Fruit fly (Drosophila melanogaster) whole organism, prepupa: Measurements from ENCODE around the gene temp.

Experiments used
- Blimp-1 ChIP-seq: fragments of 200-800 bp; sonication (Bioruptor generic); optimal IDR thresholded peaks from 3 replicates; lab custom pipeline; 2017; ENCODE audit warnings: missing biosample characterization, missing genetic modification characterization, mild to moderate bottlenecking, moderate library complexity, missing genetic modification reagents
- CG11762 ChIP-seq: fragments of 200-800 bp; sonication (Bioruptor generic); optimal IDR thresholded peaks from 3 replicates; lab custom pipeline; 2016; ENCODE audit warnings: missing biosample characterization, missing genetic modification characterization; ENCODE audit not compliant: insufficient read depth
- CG15336 ChIP-seq: fragments of 200-800 bp; sonication (Bioruptor generic); IDR thresholded peaks from 2 replicates; pipeline ENCODE4 v1.3.6; 2022; ENCODE audit warnings: missing biosample characterization, missing genetic modification characterization
- CG1621 ChIP-seq: fragments of 200-800 bp; sonication (Bioruptor generic); optimal IDR thresholded peaks from 3 replicates; lab custom pipeline; 2018; ENCODE audit warnings: missing biosample characterization, mild to moderate bottlenecking, missing genetic modification characterization
- CG16779 ChIP-seq: fragments of 200-800 bp; sonication (Bioruptor generic); optimal IDR thresholded peaks from 3 replicates; lab custom pipeline; 2017; ENCODE audit warnings: missing biosample characterization, mild to moderate bottlenecking, missing genetic modification characterization
- CG3032 ChIP-seq: fragments of 200-800 bp; optimal IDR thresholded peaks from 2 replicates; lab custom pipeline; 2019; ENCODE audit warnings: missing biosample characterization, mild to moderate bottlenecking, missing genetic modification characterization, moderate library complexity
- CG31627 ChIP-seq: fragments of 200-800 bp; sonication (Bioruptor generic); optimal IDR thresholded peaks from 3 replicates; lab custom pipeline; 2016; ENCODE audit warnings: missing biosample characterization, missing genetic modification characterization
- CG32006 ChIP-seq: fragments of 200-800 bp; sonication (Bioruptor generic); optimal IDR thresholded peaks from 3 replicates; lab custom pipeline; 2017; ENCODE audit warnings: missing biosample characterization, mild to moderate bottlenecking, missing genetic modification characterization
- CG4318 ChIP-seq: fragments of 200-800 bp; sonication (Bioruptor generic); optimal IDR thresholded peaks from 3 replicates; lab custom pipeline; 2017; ENCODE audit warnings: missing biosample characterization, mild to moderate bottlenecking, missing genetic modification characterization
- CG6163 ChIP-seq: fragments of 200-800 bp; sonication (Bioruptor generic); IDR thresholded peaks from 3 replicates; pipeline ENCODE4 v1.3.6; 2022; ENCODE audit warnings: missing biosample characterization, missing genetic modification characterization
- CG6792 ChIP-seq: fragments of 200-800 bp; sonication (Bioruptor generic); optimal IDR thresholded peaks from 3 replicates; lab custom pipeline; 2016; ENCODE audit warnings: missing biosample characterization, missing genetic modification characterization
- CG6808 ChIP-seq: fragments of 200-800 bp; sonication (Bioruptor generic); optimal IDR thresholded peaks from 3 replicates; lab custom pipeline; 2017; ENCODE audit warnings: missing biosample characterization, missing genetic modification characterization, mild to moderate bottlenecking, moderate library complexity, missing genetic modification reagents
- CG7368 ChIP-seq: fragments of 200-800 bp; sonication (Bioruptor generic); optimal IDR thresholded peaks from 3 replicates; lab custom pipeline; 2016; ENCODE audit warnings: missing biosample characterization, missing genetic modification characterization
- CG8119 ChIP-seq: fragments of 200-800 bp; sonication (Bioruptor generic); IDR thresholded peaks from 3 replicates; pipeline ENCODE4 v1.3.6; 2022; ENCODE audit warnings: missing biosample characterization, missing genetic modification characterization
- CG8319 ChIP-seq: fragments of 200-800 bp; sonication (Bioruptor generic); optimal IDR thresholded peaks from 3 replicates; lab custom pipeline; 2016; ENCODE audit warnings: missing biosample characterization, missing genetic modification characterization
- CG8632 ChIP-seq: fragments of 200-800 bp; sonication (Bioruptor generic); optimal IDR thresholded peaks from 3 replicates; lab custom pipeline; 2016; ENCODE audit warnings: missing biosample characterization, missing genetic modification characterization
- CG9139 ChIP-seq: fragments of 200-800 bp; sonication (Bioruptor generic); optimal IDR thresholded peaks from 3 replicates; lab custom pipeline; 2017; ENCODE audit warnings: missing biosample characterization, mild to moderate bottlenecking, missing genetic modification characterization
- Eip78C ChIP-seq: fragments of 200-800 bp; sonication (Bioruptor generic); peaks from one replicate; lab custom pipeline; 2016; ENCODE audit warnings: missing biosample characterization, missing genetic modification characterization
- Ets96B ChIP-seq: fragments of 200-800 bp; optimal IDR thresholded peaks from 2 replicates; lab custom pipeline; 2019; ENCODE audit warnings: missing biosample characterization, mild to moderate bottlenecking, missing genetic modification characterization, moderate library complexity
- Gug ChIP-seq: fragments of 200-800 bp; sonication (Bioruptor generic); IDR thresholded peaks from 2 replicates; pipeline ENCODE4 v1.3.6; 2022; ENCODE audit warnings: missing biosample characterization, missing genetic modification characterization
- Hr38 ChIP-seq: sonication (Bioruptor generic); optimal IDR thresholded peaks from 2 replicates; lab custom pipeline; 2016; ENCODE audit warnings: missing biosample characterization, missing genetic modification characterization
- Hr4 ChIP-seq: fragments of 200-800 bp; sonication (Bioruptor generic); optimal IDR thresholded peaks from 3 replicates; lab custom pipeline; 2016; ENCODE audit warnings: missing biosample characterization, missing genetic modification characterization
- Lpt ChIP-seq: fragments of 200-800 bp; sonication (Bioruptor generic); optimal IDR thresholded peaks from 3 replicates; lab custom pipeline; 2016; ENCODE audit warnings: missing biosample characterization, missing genetic modification characterization
- OdsH ChIP-seq: fragments of 200-800 bp; sonication (Bioruptor generic); optimal IDR thresholded peaks from 3 replicates; lab custom pipeline; 2016; ENCODE audit warnings: missing biosample characterization, missing genetic modification characterization
- Sox14 ChIP-seq: fragments of 200-800 bp; sonication (Bioruptor generic); optimal IDR thresholded peaks from 3 replicates; lab custom pipeline; 2016; ENCODE audit warnings: missing biosample characterization, missing genetic modification characterization
- Sox15 ChIP-seq: fragments of 200-800 bp; sonication (Bioruptor generic); optimal IDR thresholded peaks from 3 replicates; lab custom pipeline; 2016; ENCODE audit warnings: missing biosample characterization, missing genetic modification characterization
- achi ChIP-seq: fragments of 200-800 bp; sonication (Bioruptor generic); optimal IDR thresholded peaks from 3 replicates; lab custom pipeline; 2016; ENCODE audit warnings: missing biosample characterization, missing genetic modification characterization
- acj6 ChIP-seq: fragments of 200-800 bp; sonication (Bioruptor generic); optimal IDR thresholded peaks from 3 replicates; lab custom pipeline; 2016; ENCODE audit warnings: missing biosample characterization, missing genetic modification characterization
- cyc ChIP-seq: fragments of 200-800 bp; sonication (Bioruptor generic); optimal IDR thresholded peaks from 3 replicates; lab custom pipeline; 2016; ENCODE audit warnings: missing biosample characterization, missing genetic modification characterization
- dac ChIP-seq: fragments of 200-800 bp; sonication (Bioruptor generic); optimal IDR thresholded peaks from 2 replicates; lab custom pipeline; 2017; ENCODE audit warnings: missing biosample characterization, mild to moderate bottlenecking, missing genetic modification characterization
- eg ChIP-seq: fragments of 200-800 bp; sonication (Bioruptor generic); IDR thresholded peaks from 3 replicates; pipeline ENCODE4 v1.3.6; 2022; ENCODE audit warnings: missing biosample characterization, missing genetic modification characterization
- esn ChIP-seq: fragments of 200-800 bp; sonication (Bioruptor generic); optimal IDR thresholded peaks from 2 replicates; lab custom pipeline; 2016; ENCODE audit warnings: missing biosample characterization, mild to moderate bottlenecking, missing genetic modification characterization, moderate library complexity
- fd59A ChIP-seq: fragments of 200-800 bp; sonication (Bioruptor generic); optimal IDR thresholded peaks from 2 replicates; lab custom pipeline; 2017; ENCODE audit warnings: missing biosample characterization, mild to moderate bottlenecking, missing genetic modification characterization, missing genetic modification reagents
- fkh ChIP-seq: fragments of 200-800 bp; sonication (Bioruptor generic); optimal IDR thresholded peaks from 3 replicates; lab custom pipeline; 2017; ENCODE audit warnings: missing biosample characterization, mild to moderate bottlenecking, missing genetic modification characterization, moderate library complexity
- net ChIP-seq: fragments of 200-800 bp; sonication (Bioruptor generic); optimal IDR thresholded peaks from 3 replicates; lab custom pipeline; 2016; ENCODE audit warnings: missing biosample characterization, missing genetic modification characterization
- pdm3 ChIP-seq: fragments of 200-800 bp; sonication (Bioruptor generic); optimal IDR thresholded peaks from 3 replicates; lab custom pipeline; 2016; ENCODE audit warnings: missing biosample characterization, missing genetic modification characterization
- salr ChIP-seq, 2 experiments: fragments of 200-800 bp; sonication (Bioruptor generic); optimal IDR thresholded peaks; 3 replicates each; lab custom pipeline; 2016 to 2018; ENCODE audit warnings: missing biosample characterization in 2 of 2, missing genetic modification characterization in 2 of 2, mild to moderate bottlenecking in 1 of 2
- spab ChIP-seq: fragments of 200-800 bp; sonication (Bioruptor generic); optimal IDR thresholded peaks from 2 replicates; lab custom pipeline; 2017; ENCODE audit warnings: missing biosample characterization, mild to moderate bottlenecking, missing genetic modification characterization, missing genetic modification reagents
- ss ChIP-seq, 2 experiments: fragments of 200-800 bp; sonication (Bioruptor generic); optimal IDR thresholded peaks; 2 replicates in 1 of 2; 3 replicates in 1 of 2; lab custom pipeline; 2017 to 2018; ENCODE audit warnings: mild to moderate bottlenecking in 2 of 2, missing biosample characterization in 2 of 2, missing genetic modification characterization in 2 of 2, moderate library complexity in 1 of 2
- svp ChIP-seq: fragments of 200-800 bp; sonication (Bioruptor generic); peaks from one replicate; lab custom pipeline; 2016; ENCODE audit warnings: missing biosample characterization, missing genetic modification characterization
- vri ChIP-seq: fragments of 200-800 bp; sonication (Bioruptor generic); optimal IDR thresholded peaks from 3 replicates; lab custom pipeline; 2016; ENCODE audit warnings: missing biosample characterization, mild to moderate bottlenecking, missing genetic modification characterization

temp gene

DNA sequence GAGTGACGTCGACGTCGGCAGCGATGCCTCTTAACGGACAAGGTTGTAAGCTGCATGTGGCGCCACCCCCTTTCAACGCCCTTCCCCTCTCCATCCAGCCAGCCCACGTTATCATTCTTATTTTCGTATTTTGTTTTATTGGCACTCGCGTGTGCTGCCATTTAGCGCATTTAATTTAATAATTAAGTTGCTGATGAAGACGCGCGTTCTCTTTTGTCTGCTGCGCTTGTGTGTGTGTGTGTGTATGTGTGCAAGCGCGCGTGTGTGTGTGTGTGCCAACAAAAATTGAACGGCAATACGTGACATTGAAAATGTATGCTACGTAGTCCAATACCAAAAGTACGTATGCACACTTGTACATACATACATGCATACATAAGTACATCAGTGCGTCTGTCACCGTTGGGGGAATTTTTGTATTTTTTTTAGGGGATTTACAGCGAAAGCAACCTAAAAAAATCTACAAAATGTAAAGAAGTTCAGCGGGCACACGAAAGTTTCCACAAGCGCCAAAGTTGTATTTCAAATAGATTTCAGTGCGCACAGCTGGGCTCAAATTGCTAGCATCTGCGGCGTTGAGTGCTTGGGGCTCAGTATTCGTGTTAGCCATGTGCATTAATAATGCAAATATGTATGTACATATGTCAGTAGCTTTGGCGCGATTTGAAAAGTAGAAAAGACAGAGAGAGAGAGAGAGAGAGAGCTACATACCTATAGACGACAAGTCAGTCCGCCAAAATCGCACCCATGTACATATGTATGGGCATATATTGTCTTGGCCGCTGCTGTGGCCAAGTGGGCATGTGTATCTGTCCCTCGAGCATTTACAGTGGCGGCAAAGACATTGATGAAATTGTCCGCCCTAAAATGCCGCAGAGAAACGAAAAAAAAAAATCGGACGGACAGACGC is 39.6 kb upstream of the temp start (continued):
- TF ChIP-seq net (peak; percentile 73), salr (GFP tag; optimal IDR thresholded peaks at IDR 0.05; lab: Kevin White, UChicago) (peak; percentile 36 to 54), CG16779 (tag; lab: Kevin White, UChicago) (peak; percentile 2), eg (GFP tag; lab: Robert Waterston, UW) (peak; percentile 76), esn (peak; percentile 74), CG8119 (GFP tag; lab: Robert Waterston, UW) (peak; percentile 80), Ets96B (tag; lab: Kevin White, UChicago) (peak; percentile 65), CG7368 (peak; percentile 66), fd59A (peak; percentile 62), CG1621 (tag; lab: Kevin White, UChicago) (peak; percentile 62), vri (GFP tag; lab: Kevin White, UChicago) (no peak), cyc (peak; percentile 64), CG8632 (GFP tag; lab: Kevin White, UChicago) (peak; percentile 66), CG4318 (GFP tag; lab: Kevin White, UChicago) (peak; percentile 65), CG8319 (peak; percentile 49), Gug (peak; percentile 66; the same call in 1 of the 2 replicates), ss (GFP tag; optimal IDR thresholded peaks at IDR 0.05; lab: Kevin White, UChicago) (peak in 1 of 2 experiments; percentile 15), Sox14 (GFP tag; lab: Kevin White, UChicago) (peak; percentile 65), acj6 (peak; percentile 68), CG11762 (GFP tag; lab: Kevin White, UChicago) (peak; percentile 57), Lpt (peak; percentile 62), Eip78C (peak; percentile 91), CG9139 (GFP tag; lab: Kevin White, UChicago) (no peak), fkh (GFP tag; lab: Kevin White, UChicago) (peak; percentile 33), CG32006 (GFP tag; lab: Kevin White, UChicago) (peak; percentile 76), CG31627 (peak; percentile 75), CG6792 (GFP tag; lab: Kevin White, UChicago) (peak; percentile 75), Hr4 (GFP tag; lab: Kevin White, UChicago) (peak; percentile 72), svp (GFP tag; lab: Kevin White, UChicago) (peak; percentile 90), achi (GFP tag; lab: Kevin White, UChicago) (peak; percentile 63), Hr38 (GFP tag; lab: Kevin White, UChicago) (no peak), CG15336 (peak; percentile 83), Blimp-1 (GFP tag; lab: Kevin White, UChicago) (no peak), pdm3 (GFP tag; lab: Kevin White, UChicago) (peak; percentile 73), spab (GFP tag; lab: Kevin White, UChicago) (peak; percentile 40), dac (peak; percentile 47), CG6163 (GFP tag; lab: Robert Waterston, UW) (peak; percentile 80), CG6808 (GFP tag; lab: Kevin White, UChicago) (peak; percentile 68), CG3032 (tag; lab: Kevin White, UChicago) (peak; percentile 58), Sox15 (peak; percentile 72), OdsH (GFP tag; lab: Kevin White, UChicago) (peak; percentile 62)
